Worm (Caenorhabditis elegans) whole organism, L4 larva: ENCODE results near the gene ipla-5.

Experiments
- ama-1 ChIP-seq: fragments of 150-350 bp; optimal IDR thresholded peaks from 2 replicates; lab custom pipeline; 2014; ENCODE audit warnings: inconsistent platforms, mixed read lengths
- lin-15B ChIP-seq: fragments of 150-350 bp; sonication (generic microtip); optimal IDR thresholded peaks from 3 replicates; lab custom pipeline; 2014; ENCODE audit warnings: missing biosample characterization, missing genetic modification characterization
- mdl-1 ChIP-seq, 2 experiments: fragments of 150-350 bp in 1 of 2; sonication (generic microtip) in 1 of 2; optimal IDR thresholded peaks; 2 replicates each; lab custom pipeline; 2014 to 2017; ENCODE audit warnings: missing biosample characterization in 2 of 2, missing genetic modification characterization in 2 of 2
- nhr-77 ChIP-seq: fragments of 150-350 bp; optimal IDR thresholded peaks from 2 replicates; lab custom pipeline; 2014; ENCODE audit warnings: missing biosample characterization, missing genetic modification characterization
- unc-62 ChIP-seq, 3 experiments: fragments of 150-350 bp in 1 of 3; sonication (generic microtip); optimal IDR thresholded peaks in 2 of 3; peaks in 1 of 3; 1 replicate in 1 of 3; 2 replicates in 2 of 3; lab custom pipeline; 2014 to 2017; ENCODE audit warnings: missing biosample characterization in 3 of 3, missing genetic modification characterization in 3 of 3, missing genetic modification reagents in 3 of 3, missing genotype in 1 of 3
- zag-1 ChIP-seq: fragments of 150-350 bp; optimal IDR thresholded peaks from 2 replicates; lab custom pipeline; 2014; ENCODE audit warnings: missing biosample characterization, missing genetic modification characterization

ce11 chrIV:8757729-8758128 is 42.7 kb downstream of the ipla-5 start:
- TF ChIP-seq unc-62 (GFP tag; optimal IDR thresholded peaks at IDR 0.05 in 1 of 2; lab: Kevin White, UChicago) (peak in 1 of 2 experiments; percentile 74), unc-62 (tag; optimal IDR thresholded peaks at IDR 0.05; lab: Kevin White, UChicago) (no peak), nhr-77 (tag; lab: Kevin White, UChicago) (no peak), lin-15B (tag; lab: Kevin White, UChicago) (no peak), ama-1 (lab: Kevin White, UChicago) (no peak), zag-1 (no peak), mdl-1 (tag; optimal IDR thresholded peaks at IDR 0.05; lab: Kevin White, UChicago) (peak in 1 of 2 experiments; percentile 14)
